Fruit fly (Drosophila melanogaster): ENCODE results near the gene Amt.
A peak's percentile ranks its signal among the peaks of the same experiment; 100 is the strongest.

Amt gene

dm6 chr3R:15262710-15263672, 14.1 kb upstream of the Amt start, which contains the start of the genes eIF2gamma and Set (continued):
- TF ChIP-seq CG31224 (GFP tag; IDR thresholded peaks at IDR 0.05) (no peak), vnd (GFP tag; IDR thresholded peaks at IDR 0.05; ENCODE audit: partially characterized antibody) (peak; percentile 96), CG1792 (GFP tag; optimal IDR thresholded peaks at IDR 0.05) (no peak), CG15514 (GFP tag; optimal IDR thresholded peaks at IDR 0.05) (peak; percentile 80), trh (GFP tag; optimal IDR thresholded peaks at IDR 0.05) (no peak), Hr39 (optimal IDR thresholded peaks at IDR 0.05) (no peak), CG32767 (GFP tag; IDR thresholded peaks at IDR 0.05) (0 out of 2 replicates have a peak, but pooled peaks have one; percentile 44), CG4282 (GFP tag; optimal IDR thresholded peaks at IDR 0.05) (no peak), CG17912 (GFP tag; optimal IDR thresholded peaks at IDR 0.05) (peak; percentile 33), corto (GFP tag; optimal IDR thresholded peaks at IDR 0.05) (no peak), chinmo (GFP tag; IDR thresholded peaks at IDR 0.05; ENCODE audit: partially characterized antibody) (peak; percentile 95), CG11093 (GFP tag; IDR thresholded peaks at IDR 0.05) (no peak), slp2 (GFP tag; optimal IDR thresholded peaks at IDR 0.05) (no peak), unc-4 (GFP tag; IDR thresholded peaks at IDR 0.05; ENCODE audit: partially characterized antibody) (peak; percentile 96), CG1233 (GFP tag; optimal IDR thresholded peaks at IDR 0.05) (no peak), MESR4 (GFP tag; optimal IDR thresholded peaks at IDR 0.05) (peak; percentile 53), gsb (GFP tag; IDR thresholded peaks at IDR 0.05) (no peak), odd (GFP tag; optimal IDR thresholded peaks at IDR 0.05) (no peak), CG1603 (tag; optimal IDR thresholded peaks at IDR 0.05) (no peak), Stat92E (GFP tag; optimal IDR thresholded peaks at IDR 0.05) (peak in 1 of 3 experiments; percentile 56), mam (GFP tag; optimal IDR thresholded peaks at IDR 0.05) (peak; percentile 58), CoRest (tag; optimal IDR thresholded peaks at IDR 0.05) (no peak), CG9797 (GFP tag; optimal IDR thresholded peaks at IDR 0.05) (peak; percentile 54), CG10431 (GFP tag; optimal IDR thresholded peaks at IDR 0.05) (peak; percentile 15), CG11085 (GFP tag; IDR thresholded peaks at IDR 0.05) (no peak), CG7786 (GFP tag; optimal IDR thresholded peaks at IDR 0.05) (peak; percentile 61), HmgD (GFP tag; optimal IDR thresholded peaks at IDR 0.05) (peak; percentile 79), E2f1 (GFP tag; IDR thresholded peaks at IDR 0.05) (no peak), ftz-f1 (GFP tag; optimal IDR thresholded peaks at IDR 0.05) (peak; percentile 54), disco-r (GFP tag; optimal IDR thresholded peaks at IDR 0.05) (no peak), croc (GFP tag; conservative IDR thresholded peaks at IDR 0.05) (no peak), CG13287 (GFP tag; IDR thresholded peaks at IDR 0.05; ENCODE audit: partially characterized antibody) (peak; percentile 97), lola (GFP tag; optimal IDR thresholded peaks at IDR 0.05) (no peak), en (GFP tag; optimal IDR thresholded peaks at IDR 0.05) (no peak), h (optimal IDR thresholded peaks at IDR 0.05) (no peak), repo (GFP tag; optimal IDR thresholded peaks at IDR 0.05) (no peak), CG12299 (tag; optimal IDR thresholded peaks at IDR 0.05) (no peak), mirr (GFP tag; optimal IDR thresholded peaks at IDR 0.05) (no peak), CG16815 (GFP tag; optimal IDR thresholded peaks at IDR 0.05) (no peak), prd (optimal IDR thresholded peaks at IDR 0.05) (no peak), prd (GFP tag; IDR thresholded peaks at IDR 0.05) (peak; percentile 54; the same call in 2 of the 3 replicates), Med (GFP tag) (peak; percentile 90), BtbVII (GFP tag; optimal IDR thresholded peaks at IDR 0.05) (no peak), CG10267 (tag; optimal IDR thresholded peaks at IDR 0.05) (peak; percentile 96), ERR (GFP tag; optimal IDR thresholded peaks at IDR 0.05) (peak; percentile 60), Xrp1 (GFP tag; IDR thresholded peaks at IDR 0.05) (no peak), TFAM (GFP tag; optimal IDR thresholded peaks at IDR 0.05) (no peak), Gug (GFP tag; IDR thresholded peaks at IDR 0.05) (peak; percentile 58; the same call in 1 of the 4 replicates), CG33213 (GFP tag; optimal IDR thresholded peaks at IDR 0.05) (peak; percentile 3)

Data from whole organism, embryonic.